Fruit fly (Drosophila melanogaster) whole organism, embryonic: ENCODE data around the gene CG16985.

Source experiments
- CG5245 ChIP-seq: fragments of 200-800 bp; sonication (Bioruptor generic); optimal IDR thresholded peaks from 3 replicates; lab custom pipeline; 2016; ENCODE audit warnings: missing biosample characterization, missing genetic modification characterization
- Hr51 ChIP-seq, 2 experiments: fragments of 200-800 bp; sonication (Bioruptor generic); optimal IDR thresholded peaks; 2 replicates in 1 of 2; 3 replicates in 1 of 2; lab custom pipeline; 2016 to 2018; ENCODE audit warnings: missing biosample characterization in 2 of 2, missing genetic modification characterization in 2 of 2, mild to moderate bottlenecking in 1 of 2, moderate library complexity in 1 of 2
- Mrtf ChIP-seq: fragments of 200-800 bp; sonication (Bioruptor generic); IDR thresholded peaks from 3 replicates; pipeline ENCODE4 v1.3.6; 2022; ENCODE audit warnings: missing biosample characterization, missing genetic modification characterization
- Rfx ChIP-seq: fragments of 200-800 bp; sonication (Bioruptor generic); IDR thresholded peaks from 2 replicates; pipeline ENCODE4 v1.3.6; 2022; ENCODE audit warnings: missing biosample characterization, missing genetic modification characterization
- Sox102F ChIP-seq: fragments of 200-800 bp; sonication (Bioruptor generic); optimal IDR thresholded peaks from 2 replicates; lab custom pipeline; 2018; ENCODE audit warnings: missing biosample characterization, mild to moderate bottlenecking, missing genetic modification characterization, moderate library complexity
- ara ChIP-seq: fragments of 200-800 bp; sonication (Bioruptor generic); IDR thresholded peaks from 2 replicates; pipeline ENCODE4 v1.3.6; 2022; ENCODE audit warnings: missing biosample characterization, missing genetic modification characterization
- peb ChIP-seq: fragments of 200-800 bp; sonication (Bioruptor generic); IDR thresholded peaks from 2 replicates; pipeline ENCODE4 v1.3.6; 2022; ENCODE audit warnings: missing biosample characterization, missing genetic modification characterization
- phol ChIP-seq: fragments of 200-800 bp; sonication (Bioruptor generic); optimal IDR thresholded peaks from 3 replicates; lab custom pipeline; 2018; ENCODE audit warnings: missing biosample characterization, mild to moderate bottlenecking, missing genetic modification characterization, moderate library complexity
- trem ChIP-seq: fragments of 200-800 bp; optimal IDR thresholded peaks from 3 replicates; lab custom pipeline; 2019; ENCODE audit warnings: missing biosample characterization, mild to moderate bottlenecking, missing genetic modification characterization, moderate library complexity

dm6 chr3L:2584827-2585226 is 14.3 kb upstream of the CG16985 start:
- TF ChIP-seq Rfx (GFP tag; lab: Robert Waterston, UW) = no peak
- no peak for TF ChIP-seq Mrtf (GFP tag; lab: Robert Waterston, UW)
- no peak for TF ChIP-seq Sox102F (GFP tag; lab: Kevin White, UChicago)
- no peak for TF ChIP-seq Hr51 (GFP tag; optimal IDR thresholded peaks at IDR 0.05; lab: Kevin White, UChicago)
- no peak for TF ChIP-seq peb (GFP tag; lab: Robert Waterston, UW)
- TF ChIP-seq trem (tag; lab: Kevin White, UChicago) = no peak
- TF ChIP-seq CG5245 (GFP tag; lab: Kevin White, UChicago) = no peak
- TF ChIP-seq ara (GFP tag; lab: Robert Waterston, UW) = no peak
- TF ChIP-seq phol (tag; lab: Kevin White, UChicago) = no peak
